Worm (Caenorhabditis elegans) whole organism, L2 larva: Measurements from ENCODE around the gene C06B8.2.

Experiments used
- ceh-82 ChIP-seq: fragments of 150-350 bp; optimal IDR thresholded peaks from 2 replicates; lab custom pipeline; 2014; ENCODE audit warnings: missing biosample characterization, missing genetic modification characterization
- nhr-6 ChIP-seq: fragments of 150-350 bp; optimal IDR thresholded peaks from 2 replicates; lab custom pipeline; 2014; ENCODE audit warnings: missing biosample characterization, missing genetic modification characterization
- sma-3 ChIP-seq: sonication (generic microtip); optimal IDR thresholded peaks from 2 replicates; lab custom pipeline; 2016; ENCODE audit warnings: missing genetic modification reagents, missing genetic modification characterization, missing compliant biosample characterization
- zag-1 ChIP-seq: fragments of 150-350 bp; optimal IDR thresholded peaks from 2 replicates; lab custom pipeline; 2014; ENCODE audit warnings: missing biosample characterization, missing genetic modification characterization

DNA sequence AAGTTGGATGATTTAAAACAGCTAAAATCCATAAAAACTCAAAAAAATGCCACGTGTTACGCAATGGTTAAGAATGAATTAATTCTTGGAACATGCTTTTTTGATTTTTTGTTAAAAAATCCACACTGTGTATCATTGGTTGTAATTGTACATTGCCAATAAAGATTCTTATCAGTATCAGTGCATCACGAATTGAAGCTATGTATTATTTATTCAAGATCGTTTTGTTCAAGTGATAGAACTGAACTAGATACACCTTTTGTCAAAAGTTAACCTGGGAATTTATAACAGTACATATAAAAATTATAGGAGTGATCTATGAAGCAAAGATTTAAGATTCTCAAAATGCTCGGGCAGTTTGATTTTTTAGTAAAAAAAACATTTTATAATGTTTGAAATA, 43.9 kb downstream of the C06B8.2 start:
- no peak for TF ChIP-seq nhr-6 (tag; lab: Kevin White, UChicago)
- TF ChIP-seq sma-3 = no peak
- no peak for TF ChIP-seq zag-1 (tag; lab: Kevin White, UChicago)
- TF ChIP-seq ceh-82 (tag; lab: Kevin White, UChicago) = no peak
